Fruit fly (Drosophila melanogaster): ENCODE data around the gene CG3708.

DNA sequence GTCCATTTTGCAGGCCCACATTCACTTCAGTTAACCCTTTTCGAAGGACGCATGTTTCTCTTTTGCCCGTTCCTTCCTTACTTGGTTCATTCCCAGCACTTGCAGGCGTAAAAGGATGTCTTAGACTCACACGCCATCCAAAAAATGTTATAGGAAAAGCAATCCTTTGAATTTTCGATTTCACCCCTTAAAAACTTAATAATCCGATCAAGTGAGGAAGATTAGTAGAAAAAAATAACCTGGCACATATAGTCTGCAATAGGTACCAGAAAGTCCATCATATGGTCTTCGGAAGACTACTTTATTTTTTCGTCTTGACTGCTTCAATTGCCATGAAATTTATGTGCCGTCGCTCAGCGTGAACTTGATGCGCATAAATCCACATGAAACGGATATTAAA is 8.5 kb downstream of the CG3708 start:
- TF ChIP-seq lola (GFP tag; optimal IDR thresholded peaks at IDR 0.05) (no peak), usp (GFP tag; optimal IDR thresholded peaks at IDR 0.05) (no peak), ey (GFP tag; optimal IDR thresholded peaks at IDR 0.05) (peak; percentile 32), Myc (optimal IDR thresholded peaks at IDR 0.05) (no peak), psq (GFP tag; optimal IDR thresholded peaks at IDR 0.05) (peak; percentile 8), Abd-B (GFP tag; optimal IDR thresholded peaks at IDR 0.05) (no peak)
